Fruit fly (Drosophila melanogaster): ENCODE data around the gene gcm.

DNA sequence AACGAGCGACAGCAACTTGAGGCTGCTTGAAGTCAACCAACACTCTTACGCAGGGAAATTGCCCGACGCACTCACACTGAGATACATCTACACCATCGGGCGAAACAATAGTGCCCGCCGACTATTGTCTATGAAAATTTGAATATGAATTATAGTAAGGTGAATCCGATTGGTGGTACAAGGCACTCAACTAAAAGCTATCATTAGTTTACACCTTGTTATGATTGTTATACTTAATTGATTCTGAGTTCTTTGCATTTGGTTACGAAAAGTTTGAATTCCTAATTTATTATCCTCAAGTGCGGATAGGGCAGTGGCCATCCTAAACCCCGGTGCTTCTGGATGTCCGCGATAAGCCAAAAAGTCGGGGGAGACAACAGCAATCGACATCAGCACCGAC is 18.8 kb downstream of the gcm start:
- TF ChIP-seq Sin3A (optimal IDR thresholded peaks at IDR 0.05) (no peak), h (optimal IDR thresholded peaks at IDR 0.05) (no peak), ttk (optimal IDR thresholded peaks at IDR 0.05) (no peak), psq (optimal IDR thresholded peaks at IDR 0.05) (no peak), Myc (optimal IDR thresholded peaks at IDR 0.05) (no peak), insv (optimal IDR thresholded peaks at IDR 0.05) (no peak)

All from Kc167 (cell line).